Fruit fly (Drosophila melanogaster) whole organism, prepupa: ENCODE measurements around the gene CG13075.

Experiments
- CG11294 ChIP-seq: fragments of 200-800 bp; sonication (Bioruptor generic); IDR thresholded peaks from 2 replicates; pipeline ENCODE4 v1.3.6; 2022; ENCODE audit warnings: missing biosample characterization, missing genetic modification characterization
- CG11762 ChIP-seq: fragments of 200-800 bp; sonication (Bioruptor generic); optimal IDR thresholded peaks from 3 replicates; lab custom pipeline; 2016; ENCODE audit warnings: missing biosample characterization, missing genetic modification characterization; ENCODE audit not compliant: insufficient read depth
- CG15336 ChIP-seq: fragments of 200-800 bp; sonication (Bioruptor generic); IDR thresholded peaks from 2 replicates; pipeline ENCODE4 v1.3.6; 2022; ENCODE audit warnings: missing biosample characterization, missing genetic modification characterization
- CG1621 ChIP-seq: fragments of 200-800 bp; sonication (Bioruptor generic); optimal IDR thresholded peaks from 3 replicates; lab custom pipeline; 2018; ENCODE audit warnings: missing biosample characterization, mild to moderate bottlenecking, missing genetic modification characterization
- CG3032 ChIP-seq: fragments of 200-800 bp; optimal IDR thresholded peaks from 2 replicates; lab custom pipeline; 2019; ENCODE audit warnings: missing biosample characterization, mild to moderate bottlenecking, missing genetic modification characterization, moderate library complexity
- CG31627 ChIP-seq: fragments of 200-800 bp; sonication (Bioruptor generic); optimal IDR thresholded peaks from 3 replicates; lab custom pipeline; 2016; ENCODE audit warnings: missing biosample characterization, missing genetic modification characterization
- CG32006 ChIP-seq: fragments of 200-800 bp; sonication (Bioruptor generic); optimal IDR thresholded peaks from 3 replicates; lab custom pipeline; 2017; ENCODE audit warnings: missing biosample characterization, mild to moderate bottlenecking, missing genetic modification characterization
- CG34406 ChIP-seq: fragments of 200-800 bp; sonication (Bioruptor generic); optimal IDR thresholded peaks from 3 replicates; lab custom pipeline; 2016; ENCODE audit warnings: missing biosample characterization, missing genetic modification characterization
- CG4318 ChIP-seq: fragments of 200-800 bp; sonication (Bioruptor generic); optimal IDR thresholded peaks from 3 replicates; lab custom pipeline; 2017; ENCODE audit warnings: missing biosample characterization, mild to moderate bottlenecking, missing genetic modification characterization
- CG6276 ChIP-seq: fragments of 200-800 bp; sonication (Bioruptor generic); optimal IDR thresholded peaks from 2 replicates; lab custom pipeline; 2017; ENCODE audit warnings: missing biosample characterization, mild to moderate bottlenecking, missing genetic modification characterization
- CG6792 ChIP-seq: fragments of 200-800 bp; sonication (Bioruptor generic); optimal IDR thresholded peaks from 3 replicates; lab custom pipeline; 2016; ENCODE audit warnings: missing biosample characterization, missing genetic modification characterization
- CG6808 ChIP-seq: fragments of 200-800 bp; sonication (Bioruptor generic); optimal IDR thresholded peaks from 3 replicates; lab custom pipeline; 2017; ENCODE audit warnings: missing biosample characterization, missing genetic modification characterization, mild to moderate bottlenecking, moderate library complexity, missing genetic modification reagents
- CG6854 ChIP-seq: fragments of 200-800 bp; sonication (Bioruptor generic); optimal IDR thresholded peaks from 2 replicates; lab custom pipeline; 2017; ENCODE audit warnings: missing biosample characterization, mild to moderate bottlenecking, missing genetic modification characterization
- CG7368 ChIP-seq: fragments of 200-800 bp; sonication (Bioruptor generic); optimal IDR thresholded peaks from 3 replicates; lab custom pipeline; 2016; ENCODE audit warnings: missing biosample characterization, missing genetic modification characterization
- CG8119 ChIP-seq: fragments of 200-800 bp; sonication (Bioruptor generic); IDR thresholded peaks from 3 replicates; pipeline ENCODE4 v1.3.6; 2022; ENCODE audit warnings: missing biosample characterization, missing genetic modification characterization
- CG8319 ChIP-seq: fragments of 200-800 bp; sonication (Bioruptor generic); optimal IDR thresholded peaks from 3 replicates; lab custom pipeline; 2016; ENCODE audit warnings: missing biosample characterization, missing genetic modification characterization
- CG9139 ChIP-seq: fragments of 200-800 bp; sonication (Bioruptor generic); optimal IDR thresholded peaks from 3 replicates; lab custom pipeline; 2017; ENCODE audit warnings: missing biosample characterization, mild to moderate bottlenecking, missing genetic modification characterization
- Eip75B ChIP-seq: fragments of 200-800 bp; sonication (Bioruptor generic); optimal IDR thresholded peaks from 3 replicates; lab custom pipeline; 2016; ENCODE audit warnings: missing biosample characterization, missing genetic modification characterization
- Eip78C ChIP-seq: fragments of 200-800 bp; sonication (Bioruptor generic); peaks from one replicate; lab custom pipeline; 2016; ENCODE audit warnings: missing biosample characterization, missing genetic modification characterization
- Eip93F ChIP-seq: fragments of 200-800 bp; sonication (Bioruptor generic); optimal IDR thresholded peaks from 2 replicates; lab custom pipeline; 2016; ENCODE audit warnings: missing biosample characterization, mild to moderate bottlenecking, missing genetic modification characterization
- Ets21C ChIP-seq: fragments of 200-800 bp; sonication (Bioruptor generic); optimal IDR thresholded peaks from 3 replicates; lab custom pipeline; 2016; ENCODE audit warnings: missing biosample characterization, missing genetic modification characterization
- Gug ChIP-seq: fragments of 200-800 bp; sonication (Bioruptor generic); IDR thresholded peaks from 2 replicates; pipeline ENCODE4 v1.3.6; 2022; ENCODE audit warnings: missing biosample characterization, missing genetic modification characterization
- Hr39 ChIP-seq: fragments of 200-800 bp; sonication (Bioruptor generic); optimal IDR thresholded peaks from 2 replicates; lab custom pipeline; 2016; ENCODE audit warnings: missing biosample characterization, missing genetic modification characterization
- Hr4 ChIP-seq: fragments of 200-800 bp; sonication (Bioruptor generic); optimal IDR thresholded peaks from 3 replicates; lab custom pipeline; 2016; ENCODE audit warnings: missing biosample characterization, missing genetic modification characterization
- Lpt ChIP-seq: fragments of 200-800 bp; sonication (Bioruptor generic); optimal IDR thresholded peaks from 3 replicates; lab custom pipeline; 2016; ENCODE audit warnings: missing biosample characterization, missing genetic modification characterization
- Met ChIP-seq: fragments of 200-800 bp; sonication (Bioruptor generic); optimal IDR thresholded peaks from 3 replicates; lab custom pipeline; 2016; ENCODE audit warnings: missing biosample characterization, missing genetic modification characterization
- Smox ChIP-seq: fragments of 200-800 bp; sonication (Bioruptor generic); optimal IDR thresholded peaks from 3 replicates; lab custom pipeline; 2016; ENCODE audit warnings: missing biosample characterization, missing genetic modification characterization
- achi ChIP-seq: fragments of 200-800 bp; sonication (Bioruptor generic); optimal IDR thresholded peaks from 3 replicates; lab custom pipeline; 2016; ENCODE audit warnings: missing biosample characterization, missing genetic modification characterization
- acj6 ChIP-seq: fragments of 200-800 bp; sonication (Bioruptor generic); optimal IDR thresholded peaks from 3 replicates; lab custom pipeline; 2016; ENCODE audit warnings: missing biosample characterization, missing genetic modification characterization
- cyc ChIP-seq: fragments of 200-800 bp; sonication (Bioruptor generic); optimal IDR thresholded peaks from 3 replicates; lab custom pipeline; 2016; ENCODE audit warnings: missing biosample characterization, missing genetic modification characterization
- dsx ChIP-seq: fragments of 200-800 bp; optimal IDR thresholded peaks from 3 replicates; lab custom pipeline; 2019; ENCODE audit warnings: missing biosample characterization, mild to moderate bottlenecking, missing genetic modification characterization, moderate library complexity; ENCODE audit not compliant: poor library complexity, severe bottlenecking
- eg ChIP-seq: fragments of 200-800 bp; sonication (Bioruptor generic); IDR thresholded peaks from 3 replicates; pipeline ENCODE4 v1.3.6; 2022; ENCODE audit warnings: missing biosample characterization, missing genetic modification characterization
- fd59A ChIP-seq: fragments of 200-800 bp; sonication (Bioruptor generic); optimal IDR thresholded peaks from 2 replicates; lab custom pipeline; 2017; ENCODE audit warnings: missing biosample characterization, mild to moderate bottlenecking, missing genetic modification characterization, missing genetic modification reagents
- fd85E ChIP-seq: fragments of 200-800 bp; sonication (Bioruptor generic); optimal IDR thresholded peaks from 3 replicates; lab custom pipeline; 2016; ENCODE audit warnings: missing biosample characterization, missing genetic modification characterization
- fkh ChIP-seq: fragments of 200-800 bp; sonication (Bioruptor generic); optimal IDR thresholded peaks from 3 replicates; lab custom pipeline; 2017; ENCODE audit warnings: missing biosample characterization, mild to moderate bottlenecking, missing genetic modification characterization, moderate library complexity
- net ChIP-seq: fragments of 200-800 bp; sonication (Bioruptor generic); optimal IDR thresholded peaks from 3 replicates; lab custom pipeline; 2016; ENCODE audit warnings: missing biosample characterization, missing genetic modification characterization
- salr ChIP-seq, 2 experiments: fragments of 200-800 bp; sonication (Bioruptor generic); optimal IDR thresholded peaks; 3 replicates each; lab custom pipeline; 2016 to 2018; ENCODE audit warnings: missing biosample characterization in 2 of 2, missing genetic modification characterization in 2 of 2, mild to moderate bottlenecking in 1 of 2
- spab ChIP-seq: fragments of 200-800 bp; sonication (Bioruptor generic); optimal IDR thresholded peaks from 2 replicates; lab custom pipeline; 2017; ENCODE audit warnings: missing biosample characterization, mild to moderate bottlenecking, missing genetic modification characterization, missing genetic modification reagents
- svp ChIP-seq: fragments of 200-800 bp; sonication (Bioruptor generic); peaks from one replicate; lab custom pipeline; 2016; ENCODE audit warnings: missing biosample characterization, missing genetic modification characterization
- vri ChIP-seq: fragments of 200-800 bp; sonication (Bioruptor generic); optimal IDR thresholded peaks from 3 replicates; lab custom pipeline; 2016; ENCODE audit warnings: missing biosample characterization, mild to moderate bottlenecking, missing genetic modification characterization

Gene CG13075

DNA sequence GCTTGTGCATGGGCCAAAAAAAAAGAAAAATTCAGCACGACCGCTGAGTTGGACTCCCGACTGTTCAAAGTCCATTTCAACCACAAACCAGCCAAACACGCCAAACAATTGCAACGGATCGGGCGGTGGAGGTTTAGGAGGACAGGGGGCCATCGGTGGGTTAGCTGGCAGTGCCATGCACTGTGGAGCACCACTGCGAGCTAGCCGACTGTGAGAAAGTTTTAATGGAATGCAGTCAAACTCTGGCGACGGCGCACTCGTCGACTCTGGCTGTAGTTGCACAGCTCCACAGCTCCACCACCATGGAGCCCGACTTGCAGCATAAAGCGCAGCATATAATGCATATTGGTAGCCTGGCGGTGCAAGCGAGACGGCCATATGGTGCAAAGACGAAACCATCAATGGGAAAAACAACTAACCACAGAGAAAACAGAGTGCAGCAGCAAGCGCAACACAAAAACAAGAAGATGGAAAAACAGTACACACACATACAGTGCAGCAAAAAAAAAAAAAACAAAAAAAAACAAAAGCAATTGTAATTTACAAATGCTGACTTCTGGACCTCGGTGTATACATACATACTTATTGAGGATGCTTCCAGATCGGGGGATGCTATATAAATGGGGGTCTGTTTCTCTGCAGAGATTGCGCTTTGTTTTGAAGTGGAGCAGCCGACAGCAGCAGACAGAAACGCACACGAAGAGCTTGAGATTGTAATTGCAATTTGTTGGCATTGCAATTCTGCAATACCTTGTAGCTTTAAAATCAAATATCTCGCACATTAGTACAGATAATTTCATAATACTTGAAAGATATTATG lies 42.3 kb upstream of the CG13075 start (continued):
- TF ChIP-seq CG6854 (GFP tag; lab: Kevin White, UChicago) (peak; percentile 93), fd85E (no peak), Met (peak; percentile 22), Hr39 (no peak), CG32006 (GFP tag; lab: Kevin White, UChicago) (peak; percentile 36), CG1621 (tag; lab: Kevin White, UChicago) (peak; percentile 75), CG6276 (GFP tag; lab: Kevin White, UChicago) (peak; percentile 90), Hr4 (GFP tag; lab: Kevin White, UChicago) (peak; percentile 29), CG11762 (peak; percentile 12), cyc (GFP tag; lab: Kevin White, UChicago) (no peak), CG31627 (no peak), CG11294 (GFP tag; lab: Robert Waterston, UW) (peak; percentile 40; the same call in 1 of the 2 replicates), CG15336 (GFP tag; lab: Robert Waterston, UW) (peak; percentile 64), Eip75B (no peak), CG9139 (peak; percentile 90), salr (GFP tag; optimal IDR thresholded peaks at IDR 0.05; lab: Kevin White, UChicago) (peak; percentile 42 to 73), CG4318 (no peak), Eip78C (GFP tag; lab: Kevin White, UChicago) (peak; percentile 76), achi (GFP tag; lab: Kevin White, UChicago) (no peak), CG6808 (GFP tag; lab: Kevin White, UChicago) (peak; percentile 89), vri (GFP tag; lab: Kevin White, UChicago) (peak; percentile 31), fkh (no peak), net (peak; percentile 43), Lpt (GFP tag; lab: Kevin White, UChicago) (peak; percentile 82), Smox (GFP tag; lab: Kevin White, UChicago) (peak; percentile 4), acj6 (GFP tag; lab: Kevin White, UChicago) (peak; percentile 16), CG8119 (GFP tag; lab: Robert Waterston, UW) (peak; percentile 79), eg (GFP tag; lab: Robert Waterston, UW) (peak; percentile 75), fd59A (GFP tag; lab: Kevin White, UChicago) (no peak), svp (peak; percentile 98), spab (GFP tag; lab: Kevin White, UChicago) (peak; percentile 60), Gug (0 out of 2 replicates have a peak, but pooled peaks have one; percentile 8), Eip93F (GFP tag; lab: Kevin White, UChicago) (peak; percentile 59), CG34406 (GFP tag; lab: Kevin White, UChicago) (no peak), Ets21C (no peak), CG7368 (GFP tag; lab: Kevin White, UChicago) (peak; percentile 28)

DNA sequence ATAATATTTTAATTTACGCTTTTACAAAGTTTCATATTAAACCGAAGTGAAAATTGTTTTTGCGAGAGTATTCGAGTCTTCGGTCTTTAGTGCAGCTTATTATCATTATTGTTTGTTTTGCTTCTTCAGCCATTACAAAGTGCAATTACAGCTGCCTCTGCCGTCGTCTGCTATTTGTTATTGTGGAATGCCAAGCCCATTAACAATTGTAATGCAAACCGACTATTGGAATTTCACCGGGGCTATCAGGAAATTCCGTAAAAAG lies 41.8 kb upstream of the CG13075 start:
- TF ChIP-seq CG3032 (peak; percentile 6), dsx (no peak), CG15336 (GFP tag; lab: Robert Waterston, UW) (0 out of 2 replicates have a peak, but pooled peaks have one; percentile 3), fkh (no peak), CG32006 (GFP tag; lab: Kevin White, UChicago) (peak; percentile 29), CG9139 (no peak), Met (peak; percentile 19), acj6 (GFP tag; lab: Kevin White, UChicago) (peak; percentile 28)

dm6 chr3L:16042640-16043039 lies 41.2 kb upstream of the CG13075 start:
- no peak for TF ChIP-seq CG8319 (GFP tag; lab: Kevin White, UChicago)
- peak; percentile 32 for TF ChIP-seq fd85E
- TF ChIP-seq Lpt (GFP tag; lab: Kevin White, UChicago): peak; percentile 57
- TF ChIP-seq CG6792 (GFP tag; lab: Kevin White, UChicago): no peak
